Worm (Caenorhabditis elegans): ENCODE measurements around the gene T10C6.6.
"Not testable (repeated sequence)": the region's sequence is repeated elsewhere in the genome, so short reads cannot be mapped to it uniquely, and the experiment has no call there.

Gene T10C6.6

DNA sequence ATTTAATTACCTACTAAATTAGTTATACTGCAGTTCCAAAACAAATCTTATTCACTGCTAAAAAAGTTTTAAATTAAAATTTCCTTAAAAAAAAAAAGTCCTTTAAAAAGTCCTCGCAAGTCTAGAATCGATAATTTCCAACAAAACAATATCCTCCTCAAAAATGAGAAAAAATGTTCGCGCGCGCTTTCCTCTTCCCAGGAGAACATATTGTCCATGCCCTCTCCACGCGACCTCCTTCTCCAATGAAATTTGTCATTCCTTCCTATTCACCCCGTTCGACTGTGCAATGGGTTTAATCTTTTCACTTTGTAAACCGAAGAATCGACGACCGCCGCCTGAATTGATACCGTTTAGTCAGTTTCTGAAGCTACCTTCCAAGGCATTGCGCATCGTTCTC is 12.0 kb downstream of the T10C6.6 start, which contains the start of gene T10C6.10:
Gene T10C6.10 (plus strand): TSS at position 248 of the 400 bp plus-strand sequence.
- TF ChIP-seq nhr-25 (tag; optimal IDR thresholded peaks at IDR 0.05) (no peak), nhr-77 (tag; optimal IDR thresholded peaks at IDR 0.05) (no peak), elt-1 (tag; optimal IDR thresholded peaks at IDR 0.05) (no peak), peb-1 (tag; optimal IDR thresholded peaks at IDR 0.05) (no peak), lin-13 (GFP tag; optimal IDR thresholded peaks at IDR 0.05) (no peak), zag-1 (tag; optimal IDR thresholded peaks at IDR 0.05) (no peak), crh-2 (tag; optimal IDR thresholded peaks at IDR 0.05) (no peak), F13H6.1 (tag; optimal IDR thresholded peaks at IDR 0.05) (no peak), C34F6.9 (tag; optimal IDR thresholded peaks at IDR 0.05) (no peak), ceh-82 (tag; optimal IDR thresholded peaks at IDR 0.05) (no peak), mab-5 (tag; optimal IDR thresholded peaks at IDR 0.05) (no peak), mbf-1 (tag; optimal IDR thresholded peaks at IDR 0.05) (no peak), nhr-6 (tag; optimal IDR thresholded peaks at IDR 0.05) (no peak), ceh-16 (tag; optimal IDR thresholded peaks at IDR 0.05) (no peak), snpc-4 (tag; optimal IDR thresholded peaks at IDR 0.05) (no peak), ztf-4 (tag; optimal IDR thresholded peaks at IDR 0.05) (no peak), unc-55 (GFP tag; optimal IDR thresholded peaks at IDR 0.05) (no peak), sma-3 (GFP tag; optimal IDR thresholded peaks at IDR 0.05) (no peak), R02D3.7 (tag; optimal IDR thresholded peaks at IDR 0.05) (no peak), nhr-12 (tag; optimal IDR thresholded peaks at IDR 0.05) (no peak)

DNA sequence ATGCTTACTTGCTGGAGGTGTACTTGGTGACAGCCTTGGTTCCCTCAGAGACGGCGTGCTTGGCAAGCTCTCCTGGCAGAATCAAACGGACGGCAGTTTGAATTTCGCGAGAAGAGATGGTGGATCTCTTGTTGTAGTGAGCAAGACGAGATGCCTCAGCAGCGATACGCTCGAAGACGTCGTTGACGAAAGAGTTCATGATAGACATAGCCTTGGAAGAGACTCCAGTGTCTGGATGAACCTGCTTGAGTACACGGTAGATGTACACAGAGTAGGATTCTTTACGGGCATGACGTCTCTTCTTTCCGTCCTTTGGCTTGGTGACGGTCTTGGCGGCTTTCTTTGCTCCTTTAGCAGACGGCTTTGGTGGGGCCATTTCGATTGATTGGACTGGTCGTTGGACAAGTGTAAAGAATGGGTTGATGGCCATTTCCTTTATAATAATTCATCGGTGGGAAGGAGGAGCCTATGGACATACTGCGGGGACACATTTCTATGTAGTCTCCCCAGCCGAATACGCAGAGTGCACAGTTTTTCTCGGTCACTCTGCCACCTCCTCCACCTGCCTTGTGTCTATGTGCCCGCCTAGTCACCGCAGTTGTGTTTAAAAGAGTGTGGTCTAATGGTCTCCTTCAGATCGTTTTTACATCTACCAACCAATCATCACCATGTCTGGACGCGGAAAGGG is 16.2 kb downstream of the T10C6.6 start, which contains the start of the genes his-4 and his-3:
Gene his-4 (minus strand): TSS at position 376 of the 688 bp plus-strand sequence.
Gene his-3 (plus strand): TSS at position 669 of the 688 bp plus-strand sequence.
- TF ChIP-seq fos-1 (tag; optimal IDR thresholded peaks at IDR 0.05) (peak; percentile 49), ceh-16 (tag; optimal IDR thresholded peaks at IDR 0.05) (peak; percentile 95), nhr-129 (tag; optimal IDR thresholded peaks at IDR 0.05) (peak; percentile 27), F13H6.1 (tag; optimal IDR thresholded peaks at IDR 0.05) (peak; percentile 27), sma-9 (GFP tag; optimal IDR thresholded peaks at IDR 0.05) (peak; percentile 59), lsy-2 (tag; optimal IDR thresholded peaks at IDR 0.05) (peak in 1 of 2 experiments; percentile 38), lin-13 (GFP tag; optimal IDR thresholded peaks at IDR 0.05) (peak; percentile 24), nhr-6 (tag; optimal IDR thresholded peaks at IDR 0.05) (peak; percentile 52), nhr-25 (tag; optimal IDR thresholded peaks at IDR 0.05) (peak; percentile 85), sma-3 (GFP tag; optimal IDR thresholded peaks at IDR 0.05) (peak; percentile 39)
- TF ChIP-seq sma-9 (tag; optimal IDR thresholded peaks at IDR 0.05) = not testable (repeated sequence)

- TF ChIP-seq nhr-10 (tag; optimal IDR thresholded peaks at IDR 0.05) = no peak
- no peak for TF ChIP-seq egl-27 (tag; optimal IDR thresholded peaks at IDR 0.05)
- TF ChIP-seq C34F6.9 (tag; optimal IDR thresholded peaks at IDR 0.05) = no peak
- TF ChIP-seq gmeb-1 (tag; optimal IDR thresholded peaks at IDR 0.05) = no peak
These were observed 17.3 kb downstream of the T10C6.6 start for ce11 chrV:16041412-16041811.

DNA sequence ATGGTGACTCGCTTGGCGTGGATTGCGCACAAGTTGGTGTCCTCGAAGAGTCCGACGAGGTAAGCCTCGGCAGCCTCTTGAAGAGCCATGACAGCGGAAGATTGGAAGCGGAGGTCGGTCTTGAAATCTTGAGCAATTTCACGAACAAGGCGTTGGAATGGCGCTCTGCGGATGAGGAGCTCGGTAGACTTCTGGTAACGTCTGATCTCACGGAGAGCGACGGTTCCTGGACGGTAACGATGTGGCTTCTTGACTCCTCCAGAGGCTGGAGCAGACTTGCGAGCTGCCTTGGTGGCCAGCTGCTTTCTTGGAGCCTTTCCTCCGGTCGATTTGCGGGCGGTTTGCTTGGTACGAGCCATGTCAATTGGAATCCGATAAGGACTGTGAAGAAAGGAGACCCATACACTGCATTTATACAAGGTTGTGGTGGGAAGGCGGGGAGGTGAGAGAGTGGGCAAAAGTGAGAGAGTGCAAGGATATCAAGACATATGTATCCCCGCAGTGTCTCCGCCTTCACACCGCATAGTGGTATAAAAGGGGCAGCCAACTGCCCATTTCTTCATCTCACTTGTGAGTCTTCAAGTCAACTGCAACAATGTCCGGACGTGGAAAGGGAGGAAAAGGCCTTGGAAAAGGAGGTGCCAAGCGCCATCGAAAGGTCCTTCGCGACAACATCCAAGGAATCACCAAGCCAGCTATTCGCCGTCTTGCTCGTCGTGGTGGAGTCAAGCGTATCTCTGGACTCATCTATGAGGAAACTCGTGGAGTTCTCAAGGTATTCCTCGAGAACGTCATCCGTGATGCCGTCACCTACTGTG is 18.0 kb downstream of the T10C6.6 start, which contains the start of the genes his-2 and his-1:
Gene his-2 (minus strand): TSS at position 359 of the 818 bp plus-strand sequence.
Gene his-1 (plus strand): TSS at position 596 of the 818 bp plus-strand sequence.
- TF ChIP-seq nhr-25 (tag; optimal IDR thresholded peaks at IDR 0.05) = peak; percentile 19

DNA sequence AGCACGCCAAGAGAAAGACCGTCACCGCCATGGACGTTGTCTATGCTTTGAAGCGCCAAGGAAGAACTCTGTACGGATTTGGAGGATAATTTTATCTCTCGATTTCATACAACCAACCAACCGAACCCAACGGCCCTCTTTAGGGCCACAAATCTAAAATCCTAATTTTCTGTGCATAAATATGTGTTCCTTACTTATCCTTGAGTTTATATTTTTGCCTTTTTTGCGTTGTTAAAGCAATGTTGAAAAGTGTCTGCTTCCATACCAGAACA is 18.6 kb downstream of the T10C6.6 start:
- TF ChIP-seq aly-2 (tag; optimal IDR thresholded peaks at IDR 0.05) (no peak), skn-1 (tag; optimal IDR thresholded peaks at IDR 0.05) (no peak), ama-1 (optimal IDR thresholded peaks at IDR 0.05) (no peak), ZK546.5 (tag; optimal IDR thresholded peaks at IDR 0.05) (no peak), snpc-4 (tag; optimal IDR thresholded peaks at IDR 0.05) (no peak), dmd-4 (tag; optimal IDR thresholded peaks at IDR 0.05) (no peak)
